Worm (Caenorhabditis elegans) whole organism, L2 larva: ENCODE measurements around the gene F10D7.4.

Source experiments
- dmd-4 ChIP-seq: sonication (generic microtip); optimal IDR thresholded peaks from 2 replicates; lab custom pipeline; 2017; ENCODE audit warnings: missing biosample characterization, missing genetic modification characterization
- skn-1 ChIP-seq: sonication (generic microtip); optimal IDR thresholded peaks from 2 replicates; lab custom pipeline; 2017; ENCODE audit warnings: missing biosample characterization, missing genetic modification characterization
- snpc-4 ChIP-seq: fragments of 150-350 bp; optimal IDR thresholded peaks from 2 replicates; lab custom pipeline; 2014; ENCODE audit warnings: missing biosample characterization, missing genetic modification characterization
- unc-62 ChIP-seq: fragments of 150-350 bp; optimal IDR thresholded peaks from 2 replicates; lab custom pipeline; 2014; ENCODE audit warnings: missing biosample characterization, missing genetic modification reagents, missing genetic modification characterization

ce11 chrX:17426712-17427111 lies 44.8 kb upstream of the F10D7.4 start:
- no peak for TF ChIP-seq snpc-4 (tag; lab: Kevin White, UChicago)
- no peak for TF ChIP-seq dmd-4 (tag; lab: Kevin White, UChicago)
- TF ChIP-seq unc-62: no peak
- no peak for TF ChIP-seq skn-1
